Worm (Caenorhabditis elegans) whole organism, early embryonic: ENCODE measurements around the gene grd-10.

Experiments used
- F13C5.2 ChIP-seq: sonication (generic microtip); optimal IDR thresholded peaks from 2 replicates; lab custom pipeline; 2017; ENCODE audit warnings: mild to moderate bottlenecking, missing genetic modification characterization, inconsistent platforms, missing compliant biosample characterization
- ama-1 ChIP-seq: fragments of 150-350 bp; optimal IDR thresholded peaks from 2 replicates; lab custom pipeline; 2014
- ceh-36 ChIP-seq: sonication (generic microtip); optimal IDR thresholded peaks from 2 replicates; lab custom pipeline; 2016; ENCODE audit warnings: missing genetic modification characterization, inconsistent platforms, missing compliant biosample characterization
- ets-7 ChIP-seq: sonication (generic microtip); optimal IDR thresholded peaks from 2 replicates; lab custom pipeline; 2016; ENCODE audit warnings: missing genotype, missing genetic modification characterization, missing compliant biosample characterization
- flt-1 ChIP-seq: fragments of 200-800 bp; sonication (Bioruptor generic); IDR thresholded peaks from 2 replicates; pipeline ENCODE4 v1.3.6; 2022; ENCODE audit warnings: missing genetic modification characterization, missing compliant biosample characterization
- hmbx-1 ChIP-seq: sonication (generic microtip); optimal IDR thresholded peaks from 2 replicates; lab custom pipeline; 2016; ENCODE audit warnings: mild to moderate bottlenecking, missing genetic modification characterization, missing compliant biosample characterization
- hmg-4 ChIP-seq: fragments of 200-800 bp; sonication (Bioruptor generic); optimal IDR thresholded peaks from 2 replicates; lab custom pipeline; 2018; ENCODE audit warnings: mild to moderate bottlenecking, missing genetic modification characterization, missing compliant biosample characterization
- hnd-1 ChIP-seq: sonication (generic microtip); optimal IDR thresholded peaks from 2 replicates; lab custom pipeline; 2016; ENCODE audit warnings: missing genetic modification characterization, missing compliant biosample characterization
- pes-1 ChIP-seq: fragments of 200-800 bp; sonication (Bioruptor generic); IDR thresholded peaks from 2 replicates; pipeline ENCODE4 v1.3.6; 2022; ENCODE audit warnings: missing genetic modification reagents, missing genetic modification characterization, missing compliant biosample characterization
- scrt-1 ChIP-seq: fragments of 200-800 bp; sonication (Bioruptor generic); IDR thresholded peaks from 2 replicates; pipeline ENCODE4 v1.3.6; 2022; ENCODE audit warnings: missing genetic modification characterization, missing compliant biosample characterization
- sea-1 ChIP-seq: fragments of 200-800 bp; sonication (Bioruptor generic); conservative IDR thresholded peaks from 2 replicates; pipeline ENCODE4 v1.3.6; 2022; ENCODE audit warnings: missing genetic modification characterization, missing compliant biosample characterization
- tbx-37 ChIP-seq: fragments of 200-800 bp; sonication (Bioruptor generic); conservative IDR thresholded peaks from 2 replicates; pipeline ENCODE4 v1.3.6; 2022; ENCODE audit warnings: missing genetic modification reagents, missing genetic modification characterization, missing compliant biosample characterization

DNA sequence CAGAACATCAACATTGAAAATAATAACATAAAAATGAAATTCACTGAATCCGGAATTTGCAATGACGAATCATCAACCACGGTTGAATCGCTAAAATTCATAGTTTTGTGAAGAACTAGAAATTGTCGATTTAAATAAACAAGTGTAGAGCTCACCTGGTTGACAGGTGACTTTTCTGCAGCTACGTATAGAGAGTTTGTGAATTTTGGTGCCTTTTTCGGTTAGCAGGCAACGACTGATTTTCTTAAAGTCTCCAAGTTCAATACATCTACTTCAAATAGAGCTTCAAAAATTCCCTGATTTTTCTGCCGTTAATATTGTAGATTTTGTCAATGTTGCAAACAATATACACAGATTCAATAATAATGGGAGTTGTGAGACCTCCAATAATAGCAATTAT lies 36.3 kb downstream of the grd-10 start, which contains the start of gene srz-69:
- no peak for TF ChIP-seq hnd-1 (tag; lab: Kevin White, UChicago)
- no peak for TF ChIP-seq scrt-1 (GFP tag; lab: Robert Waterston, UW)
- TF ChIP-seq pes-1 (GFP tag; lab: Robert Waterston, UW) = no peak
- no peak for TF ChIP-seq tbx-37 (GFP tag; lab: Robert Waterston, UW)
- TF ChIP-seq flt-1 (GFP tag; lab: Robert Waterston, UW) = no peak
- no peak for TF ChIP-seq F13C5.2 (tag; lab: Kevin White, UChicago)
- no peak for TF ChIP-seq ama-1
- no peak for TF ChIP-seq hmbx-1 (tag; lab: Kevin White, UChicago)
- TF ChIP-seq hmg-4 (GFP tag; lab: Kevin White, UChicago) = no peak
- TF ChIP-seq ceh-36 (tag; lab: Kevin White, UChicago) = no peak
- no peak for TF ChIP-seq sea-1 (GFP tag; lab: Robert Waterston, UW)
- no peak for TF ChIP-seq ets-7 (tag; lab: Kevin White, UChicago)
